Fruit fly (Drosophila melanogaster): ENCODE results near the gene Slimp.

Slimp gene

DNA sequence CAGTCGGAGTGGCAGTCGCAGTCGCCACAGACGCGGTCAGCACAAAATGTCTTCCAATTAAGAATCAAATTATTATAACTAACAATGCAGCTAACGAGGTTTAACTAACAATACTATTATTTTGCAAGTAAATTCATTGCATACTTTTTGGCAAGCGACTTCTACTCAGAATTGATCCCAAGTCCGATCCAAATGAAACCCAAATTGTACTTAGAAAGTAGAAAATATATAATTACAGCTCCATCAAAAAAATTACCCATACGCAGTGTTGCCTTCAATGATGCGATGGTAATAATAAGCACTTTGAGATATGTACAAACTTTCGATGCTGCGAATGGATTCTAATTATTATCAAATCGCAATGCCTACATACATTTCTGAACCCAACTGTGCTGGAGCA lies 5.0 kb downstream of the Slimp start (continued):
- peak; percentile 60 for TF ChIP-seq CG6276 (GFP tag; optimal IDR thresholded peaks at IDR 0.05)
- peak; percentile 60 for TF ChIP-seq CG3919 (GFP tag; optimal IDR thresholded peaks at IDR 0.05)
- TF ChIP-seq spab (GFP tag; optimal IDR thresholded peaks at IDR 0.05), result peak; percentile 67
- TF ChIP-seq fkh (GFP tag; optimal IDR thresholded peaks at IDR 0.05), result no peak
- no peak for TF ChIP-seq CG1621 (tag; optimal IDR thresholded peaks at IDR 0.05)
- TF ChIP-seq topi (GFP tag; optimal IDR thresholded peaks at IDR 0.05), result peak; percentile 48
- TF ChIP-seq dsx (GFP tag; optimal IDR thresholded peaks at IDR 0.05; ENCODE audit: poor library complexity, severe bottlenecking), result no peak
- TF ChIP-seq CG8319 (GFP tag; optimal IDR thresholded peaks at IDR 0.05), result no peak
- TF ChIP-seq CG32006 (GFP tag; optimal IDR thresholded peaks at IDR 0.05), result peak; percentile 75
- peak; percentile 57 for TF ChIP-seq OdsH (GFP tag; optimal IDR thresholded peaks at IDR 0.05)
- TF ChIP-seq CG8119 (GFP tag; IDR thresholded peaks at IDR 0.05), result peak; percentile 64; the same call in 2 of the 3 replicates
- TF ChIP-seq CG11762 (GFP tag; optimal IDR thresholded peaks at IDR 0.05; ENCODE audit: insufficient read depth), result peak; percentile 22
- TF ChIP-seq Eip78C (GFP tag), result peak; percentile 90
- TF ChIP-seq Blimp-1 (GFP tag; optimal IDR thresholded peaks at IDR 0.05), result no peak
- peak; percentile 36 to 52 for TF ChIP-seq ss (GFP tag; optimal IDR thresholded peaks at IDR 0.05)
- peak; percentile 51 for TF ChIP-seq lz (GFP tag; optimal IDR thresholded peaks at IDR 0.05)
- no peak for TF ChIP-seq Ets21C (GFP tag; optimal IDR thresholded peaks at IDR 0.05)
- TF ChIP-seq CG10631 (GFP tag; optimal IDR thresholded peaks at IDR 0.05), result peak; percentile 61
- 0 out of 3 replicates have a peak, but pooled peaks have one; percentile 22 for TF ChIP-seq CG6163 (GFP tag; IDR thresholded peaks at IDR 0.05)
- TF ChIP-seq CG10669 (GFP tag; optimal IDR thresholded peaks at IDR 0.05), result peak; percentile 46
- TF ChIP-seq CG6854 (GFP tag; optimal IDR thresholded peaks at IDR 0.05), result no peak
- TF ChIP-seq Lpt (GFP tag; optimal IDR thresholded peaks at IDR 0.05), result no peak
- TF ChIP-seq pdm3 (GFP tag; optimal IDR thresholded peaks at IDR 0.05), result peak; percentile 49
- TF ChIP-seq CG11902 (GFP tag; optimal IDR thresholded peaks at IDR 0.05), result no peak
- TF ChIP-seq Eip75B (GFP tag; optimal IDR thresholded peaks at IDR 0.05), result peak; percentile 56
- TF ChIP-seq Hr38 (GFP tag; optimal IDR thresholded peaks at IDR 0.05), result no peak

DNA sequence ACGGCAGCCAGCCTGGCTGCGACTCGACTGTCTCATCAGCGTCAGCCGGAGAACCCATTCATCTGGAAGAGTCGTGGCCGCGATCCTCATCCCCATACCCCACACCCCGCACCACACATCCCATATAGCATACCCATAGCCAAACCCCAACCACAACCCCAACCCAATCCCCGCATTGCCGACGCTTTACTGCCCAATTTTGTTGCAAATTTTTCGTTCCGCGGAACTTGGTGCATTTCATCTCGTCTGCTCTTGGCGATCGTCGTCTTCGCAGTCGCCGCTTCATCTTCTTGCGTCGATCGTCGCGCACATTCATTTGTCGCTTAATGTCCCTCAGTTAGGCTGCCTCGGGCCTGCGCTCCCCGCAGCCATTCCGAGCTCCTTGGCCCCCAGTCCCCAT lies 5.4 kb downstream of the Slimp start:
- TF ChIP-seq cyc (GFP tag; optimal IDR thresholded peaks at IDR 0.05) (no peak), vri (GFP tag; optimal IDR thresholded peaks at IDR 0.05) (no peak), Sox15 (GFP tag; optimal IDR thresholded peaks at IDR 0.05) (no peak), salr (GFP tag; optimal IDR thresholded peaks at IDR 0.05) (no peak), CG9139 (GFP tag; optimal IDR thresholded peaks at IDR 0.05) (no peak)

DNA sequence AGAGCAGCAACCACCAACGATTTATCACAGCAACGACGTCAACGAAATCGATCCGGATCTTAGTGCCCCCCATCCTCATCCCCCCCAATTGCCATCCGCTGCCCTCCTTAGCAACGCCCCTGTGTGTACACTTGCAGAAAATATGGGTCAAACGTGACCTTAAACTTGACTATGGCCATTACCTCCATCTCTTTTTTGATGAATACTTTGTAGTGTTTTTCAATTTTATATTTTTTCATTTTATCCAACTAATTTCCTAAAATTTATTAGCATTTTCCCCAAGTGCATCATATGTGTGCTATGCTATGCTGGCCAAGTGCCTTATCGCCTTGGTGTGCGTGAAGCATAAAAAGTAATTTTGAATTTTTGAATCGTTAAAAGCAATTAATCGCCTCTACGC lies 5.8 kb downstream of the Slimp start:
- TF ChIP-seq eg (GFP tag; IDR thresholded peaks at IDR 0.05) (peak; percentile 86), CG11294 (GFP tag; IDR thresholded peaks at IDR 0.05) (peak; percentile 70), lz (GFP tag; optimal IDR thresholded peaks at IDR 0.05) (peak; percentile 86), CG1621 (tag; optimal IDR thresholded peaks at IDR 0.05) (peak; percentile 84), ss (GFP tag; optimal IDR thresholded peaks at IDR 0.05) (peak; percentile 86 to 92), CG8319 (GFP tag; optimal IDR thresholded peaks at IDR 0.05) (peak; percentile 82), Eip93F (GFP tag; optimal IDR thresholded peaks at IDR 0.05) (peak; percentile 47), CG8119 (GFP tag; IDR thresholded peaks at IDR 0.05) (peak; percentile 79), vri (GFP tag; optimal IDR thresholded peaks at IDR 0.05) (peak; percentile 79), CG6276 (GFP tag; optimal IDR thresholded peaks at IDR 0.05) (peak; percentile 63), Ets96B (tag; optimal IDR thresholded peaks at IDR 0.05) (peak; percentile 87), spab (GFP tag; optimal IDR thresholded peaks at IDR 0.05) (peak; percentile 87), svp (GFP tag) (peak; percentile 91), CG8632 (GFP tag; optimal IDR thresholded peaks at IDR 0.05) (peak; percentile 79), fd85E (GFP tag; optimal IDR thresholded peaks at IDR 0.05) (peak; percentile 62), salr (GFP tag; optimal IDR thresholded peaks at IDR 0.05) (peak; percentile 59 to 77), CG16779 (tag; optimal IDR thresholded peaks at IDR 0.05) (peak; percentile 75), CG11762 (GFP tag; optimal IDR thresholded peaks at IDR 0.05; ENCODE audit: insufficient read depth) (peak; percentile 80), pdm3 (GFP tag; optimal IDR thresholded peaks at IDR 0.05) (peak; percentile 85), Eip75B (GFP tag; optimal IDR thresholded peaks at IDR 0.05) (peak; percentile 90), CG15336 (GFP tag; IDR thresholded peaks at IDR 0.05) (peak; percentile 77), Met (GFP tag; optimal IDR thresholded peaks at IDR 0.05) (peak; percentile 85), Sox14 (GFP tag; optimal IDR thresholded peaks at IDR 0.05) (peak; percentile 83), Smox (GFP tag; optimal IDR thresholded peaks at IDR 0.05) (peak; percentile 73), fd59A (GFP tag; optimal IDR thresholded peaks at IDR 0.05) (peak; percentile 86), Hr39 (GFP tag; optimal IDR thresholded peaks at IDR 0.05) (peak; percentile 83), Eip78C (GFP tag) (peak; percentile 96), cyc (GFP tag; optimal IDR thresholded peaks at IDR 0.05) (peak; percentile 83), CG6792 (GFP tag; optimal IDR thresholded peaks at IDR 0.05) (peak; percentile 91), CG6854 (GFP tag; optimal IDR thresholded peaks at IDR 0.05) (peak; percentile 21), Hr4 (GFP tag; optimal IDR thresholded peaks at IDR 0.05) (peak; percentile 79)

Data from whole organism, prepupa.